Worm (Caenorhabditis elegans): ENCODE results near the gene F54E7.9.

DNA sequence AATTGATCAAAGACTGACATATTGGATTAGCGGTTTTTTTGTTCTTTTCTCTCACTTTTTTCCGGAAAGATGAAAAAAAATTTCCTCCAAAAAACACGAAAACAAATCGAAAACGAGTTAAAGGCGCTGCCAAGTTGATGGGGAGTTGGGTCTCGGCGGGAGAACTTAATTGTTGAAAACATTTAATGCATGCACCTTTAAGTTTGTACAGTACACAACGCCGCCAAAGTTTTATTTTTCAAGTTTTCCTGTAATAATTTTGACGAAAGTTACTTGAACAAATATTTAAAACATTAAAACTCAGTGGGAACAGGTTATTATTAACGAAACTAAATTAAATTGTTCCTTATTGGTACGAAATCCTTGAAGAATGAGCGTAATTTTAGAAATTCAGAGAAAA, 23.8 kb upstream of the F54E7.9 start:
- no peak for TF ChIP-seq pes-1 (GFP tag; IDR thresholded peaks at IDR 0.05)
- TF ChIP-seq hmbx-1 (tag; optimal IDR thresholded peaks at IDR 0.05), result no peak
